Fruit fly (Drosophila melanogaster): Measurements from ENCODE around the gene CG10979.

Gene CG10979

dm6 chr3R:5791497-5791896, 3.0 kb upstream of the CG10979 start, which contains the start of gene Hpf1 (continued):
- peak; percentile 96 for TF ChIP-seq cwo (GFP tag; optimal IDR thresholded peaks at IDR 0.05)
- TF ChIP-seq kni (GFP tag; optimal IDR thresholded peaks at IDR 0.05) = peak; percentile 68
- TF ChIP-seq CG32772 (GFP tag; IDR thresholded peaks at IDR 0.05) = peak; percentile 97
- TF ChIP-seq CHES-1-like (GFP tag; optimal IDR thresholded peaks at IDR 0.05) = peak; percentile 99
- peak; percentile 98 for TF ChIP-seq Mad (GFP tag; optimal IDR thresholded peaks at IDR 0.05)
- TF ChIP-seq Eip74EF (GFP tag; optimal IDR thresholded peaks at IDR 0.05) = peak in 1 of 2 experiments; percentile 97
- peak; percentile 96 for TF ChIP-seq peb (GFP tag; IDR thresholded peaks at IDR 0.05)
- peak; percentile 98 for TF ChIP-seq Dad (GFP tag; optimal IDR thresholded peaks at IDR 0.05)
- peak; percentile 98 for TF ChIP-seq CG11398 (GFP tag; optimal IDR thresholded peaks at IDR 0.05)
- peak; percentile 96 for TF ChIP-seq her (GFP tag; optimal IDR thresholded peaks at IDR 0.05)
- peak; percentile 94 for TF ChIP-seq CG4328 (GFP tag; optimal IDR thresholded peaks at IDR 0.05)
- peak; percentile 93 for TF ChIP-seq CG6254 (GFP tag; optimal IDR thresholded peaks at IDR 0.05)
- peak; percentile 90 for TF ChIP-seq CG31365 (tag; optimal IDR thresholded peaks at IDR 0.05)
- TF ChIP-seq sqz (GFP tag; optimal IDR thresholded peaks at IDR 0.05) = peak; percentile 91
- TF ChIP-seq hth (optimal IDR thresholded peaks at IDR 0.05) = no peak
- TF ChIP-seq B-H1 (GFP tag; IDR thresholded peaks at IDR 0.05) = peak; percentile 97
- peak; percentile 97 to 98 for TF ChIP-seq bsh (GFP tag; optimal IDR thresholded peaks at IDR 0.05)
- peak; percentile 88 for TF ChIP-seq Nf-YB (GFP tag; optimal IDR thresholded peaks at IDR 0.05)
- TF ChIP-seq twi (tag; optimal IDR thresholded peaks at IDR 0.05) = peak; percentile 94
- TF ChIP-seq CG1233 (GFP tag; optimal IDR thresholded peaks at IDR 0.05) = peak; percentile 97
- TF ChIP-seq CG9215 (GFP tag; IDR thresholded peaks at IDR 0.05) = peak; percentile 97
- peak; percentile 96 for TF ChIP-seq NC2α (GFP tag; optimal IDR thresholded peaks at IDR 0.05)
- peak; percentile 98 for TF ChIP-seq eyg (GFP tag; optimal IDR thresholded peaks at IDR 0.05)
- TF ChIP-seq Atf6 (GFP tag; IDR thresholded peaks at IDR 0.05) = peak; percentile 98
- TF ChIP-seq CG7556 (GFP tag; optimal IDR thresholded peaks at IDR 0.05) = peak; percentile 97
- peak; percentile 98 for TF ChIP-seq CG12236 (GFP tag; optimal IDR thresholded peaks at IDR 0.05)
- peak; percentile 98 for TF ChIP-seq zfh1 (GFP tag; IDR thresholded peaks at IDR 0.05)
- peak; percentile 81; the same call in 1 of the 2 replicates for TF ChIP-seq CkIIα-i1 (GFP tag; IDR thresholded peaks at IDR 0.05)
- peak; percentile 97 for TF ChIP-seq Mrtf (GFP tag; IDR thresholded peaks at IDR 0.05)
- peak; percentile 98 for TF ChIP-seq lmd (GFP tag; IDR thresholded peaks at IDR 0.05)
- peak; percentile 40; the same call in 1 of the 2 replicates for TF ChIP-seq Dref (GFP tag; IDR thresholded peaks at IDR 0.05)
- no peak for TF ChIP-seq hb (GFP tag; IDR thresholded peaks at IDR 0.05; ENCODE audit: partially characterized antibody)
- TF ChIP-seq tll (GFP tag; optimal IDR thresholded peaks at IDR 0.05) = peak; percentile 24 to 91
- peak; percentile 44 for TF ChIP-seq BEAF-32 (GFP tag; optimal IDR thresholded peaks at IDR 0.05)
- TF ChIP-seq CG5953 (GFP tag; IDR thresholded peaks at IDR 0.05) = peak; percentile 93
- peak; percentile 99 for TF ChIP-seq gem (tag; optimal IDR thresholded peaks at IDR 0.05)
- TF ChIP-seq Xrp1 (GFP tag; IDR thresholded peaks at IDR 0.05) = peak; percentile 99
- TF ChIP-seq lab (GFP tag; optimal IDR thresholded peaks at IDR 0.05) = peak; percentile 99
- peak; percentile 84 for TF ChIP-seq CG2116 (GFP tag; optimal IDR thresholded peaks at IDR 0.05)
- peak; percentile 99 for TF ChIP-seq CG7839 (tag; optimal IDR thresholded peaks at IDR 0.05)
- peak; percentile 96 for TF ChIP-seq CG2889 (GFP tag; IDR thresholded peaks at IDR 0.05)
- peak; percentile 98 for TF ChIP-seq Gug (GFP tag; IDR thresholded peaks at IDR 0.05)
- peak; percentile 99 for TF ChIP-seq CG13296 (GFP tag; optimal IDR thresholded peaks at IDR 0.05)
- peak; percentile 78 for TF ChIP-seq Elba2 (GFP tag; optimal IDR thresholded peaks at IDR 0.05)
- TF ChIP-seq CG1832 (GFP tag; optimal IDR thresholded peaks at IDR 0.05) = no peak
- TF ChIP-seq tup (GFP tag; optimal IDR thresholded peaks at IDR 0.05) = peak; percentile 96
- peak; percentile 95 for TF ChIP-seq Blimp-1 (GFP tag; optimal IDR thresholded peaks at IDR 0.05)
- no peak for TF ChIP-seq Tbp (GFP tag; optimal IDR thresholded peaks at IDR 0.05)
- TF ChIP-seq pfk (GFP tag; optimal IDR thresholded peaks at IDR 0.05) = peak; percentile 51
- peak; percentile 94 for TF ChIP-seq D19A (tag; optimal IDR thresholded peaks at IDR 0.05)
